Fruit fly (Drosophila melanogaster) whole organism, embryonic: ENCODE data around the gene Sidpn.

ENCODE experiments used
- ATbp ChIP-seq: fragments of 200-800 bp; sonication (Bioruptor generic); optimal IDR thresholded peaks from 2 replicates; lab custom pipeline; 2017; ENCODE audit warnings: missing biosample characterization, mild to moderate bottlenecking, missing genetic modification characterization, missing genetic modification reagents
- Abd-B ChIP-seq: fragments of 200-800 bp; sonication (Bioruptor generic); optimal IDR thresholded peaks from 2 replicates; lab custom pipeline; 2018; ENCODE audit warnings: missing biosample characterization, mild to moderate bottlenecking, missing genetic modification characterization, moderate library complexity
- CG11456 ChIP-seq: fragments of 200-800 bp; sonication (Bioruptor generic); IDR thresholded peaks from 3 replicates; pipeline ENCODE4 v1.3.6; 2022; ENCODE audit warnings: missing biosample characterization, missing genetic modification characterization
- CG11696 ChIP-seq: fragments of 200-800 bp; sonication (Bioruptor generic); IDR thresholded peaks from 2 replicates; pipeline ENCODE4 v1.3.6; 2022; ENCODE audit warnings: missing biosample characterization, missing genetic modification characterization
- CG1233 ChIP-seq: fragments of 200-800 bp; sonication (Bioruptor generic); optimal IDR thresholded peaks from 4 replicates; lab custom pipeline; 2018; ENCODE audit warnings: missing biosample characterization, mild to moderate bottlenecking, missing genetic modification characterization
- CG15011 ChIP-seq: fragments of 200-800 bp; sonication (Bioruptor generic); optimal IDR thresholded peaks from 3 replicates; lab custom pipeline; 2018; ENCODE audit warnings: missing biosample characterization, mild to moderate bottlenecking, missing genetic modification characterization
- CG1647 ChIP-seq: fragments of 200-800 bp; sonication (Bioruptor generic); optimal IDR thresholded peaks from 3 replicates; lab custom pipeline; 2016; ENCODE audit warnings: missing biosample characterization, missing genetic modification characterization
- CG2120 ChIP-seq: fragments of 200-800 bp; sonication (Bioruptor generic); optimal IDR thresholded peaks from 3 replicates; lab custom pipeline; 2016; ENCODE audit warnings: missing biosample characterization, missing genetic modification characterization
- CG2199 ChIP-seq: fragments of 200-800 bp; sonication (Bioruptor generic); IDR thresholded peaks from 3 replicates; pipeline ENCODE4 v1.3.6; 2022; ENCODE audit warnings: missing biosample characterization, missing genetic modification characterization
- CG2875 ChIP-seq: fragments of 200-800 bp; sonication (Bioruptor generic); optimal IDR thresholded peaks from 2 replicates; lab custom pipeline; 2017; ENCODE audit warnings: missing biosample characterization, mild to moderate bottlenecking, missing genetic modification characterization, missing genetic modification reagents
- CG30020 ChIP-seq: fragments of 200-800 bp; optimal IDR thresholded peaks from 2 replicates; lab custom pipeline; 2019; ENCODE audit warnings: missing biosample characterization, mild to moderate bottlenecking, missing genetic modification characterization, moderate library complexity
- CG31224 ChIP-seq: fragments of 200-800 bp; sonication (Bioruptor generic); IDR thresholded peaks from 2 replicates; pipeline ENCODE4 v1.3.6; 2022; ENCODE audit warnings: missing biosample characterization, missing genetic modification characterization
- CG32532 ChIP-seq: fragments of 200-800 bp; sonication (Bioruptor generic); IDR thresholded peaks from 2 replicates; pipeline ENCODE4 v1.3.6; 2022; ENCODE audit warnings: missing biosample characterization, missing genetic modification characterization
- CG6654 ChIP-seq: fragments of 200-800 bp; sonication (Bioruptor generic); optimal IDR thresholded peaks from 2 replicates; lab custom pipeline; 2017; ENCODE audit warnings: missing biosample characterization, mild to moderate bottlenecking, missing genetic modification characterization
- CG7839 ChIP-seq: fragments of 200-800 bp; sonication (Bioruptor generic); optimal IDR thresholded peaks from 3 replicates; lab custom pipeline; 2018; ENCODE audit warnings: missing biosample characterization, mild to moderate bottlenecking, missing genetic modification characterization, moderate library complexity
- CG8089 ChIP-seq: fragments of 200-800 bp; sonication (Bioruptor generic); optimal IDR thresholded peaks from 3 replicates; lab custom pipeline; 2016; ENCODE audit warnings: missing biosample characterization, missing genetic modification characterization
- CG9932 ChIP-seq: fragments of 200-800 bp; sonication (Bioruptor generic); IDR thresholded peaks from 2 replicates; pipeline ENCODE4 v1.3.6; 2022; ENCODE audit warnings: missing biosample characterization, missing genetic modification characterization
- D ChIP-seq, 2 experiments: fragments of 200-800 bp in 1 of 2; fragments of >200 bp in 1 of 2; sonication (Bioruptor generic) in 1 of 2; optimal IDR thresholded peaks; 2 replicates in 1 of 2; 3 replicates in 1 of 2; lab custom pipeline; 2017; ENCODE audit warnings: mild to moderate bottlenecking in 1 of 2, missing biosample characterization in 1 of 2, missing genetic modification characterization in 1 of 2, missing genetic modification reagents in 1 of 2
- Dref ChIP-seq: fragments of 200-800 bp; sonication (Bioruptor generic); IDR thresholded peaks from 2 replicates; pipeline ENCODE4 v1.3.6; 2022; ENCODE audit warnings: missing biosample characterization, missing genetic modification characterization
- Drgx ChIP-seq: fragments of 200-800 bp; sonication (Bioruptor generic); IDR thresholded peaks from 2 replicates; pipeline ENCODE4 v1.3.6; 2022; ENCODE audit warnings: missing biosample characterization, missing genetic modification characterization
- Ets97D ChIP-seq: fragments of 200-800 bp; sonication (Bioruptor generic); optimal IDR thresholded peaks from 3 replicates; lab custom pipeline; 2016; ENCODE audit warnings: missing biosample characterization, missing genetic modification characterization
- Fer2 ChIP-seq: fragments of 200-800 bp; sonication (Bioruptor generic); optimal IDR thresholded peaks from 2 replicates; lab custom pipeline; 2018; ENCODE audit warnings: missing biosample characterization, mild to moderate bottlenecking, missing genetic modification characterization, moderate library complexity
- MTF-1 ChIP-seq: fragments of 200-800 bp; sonication (Bioruptor generic); optimal IDR thresholded peaks from 2 replicates; lab custom pipeline; 2018; ENCODE audit warnings: missing biosample characterization, mild to moderate bottlenecking, missing genetic modification characterization, borderline replicate concordance
- NC2α ChIP-seq: fragments of 200-800 bp; sonication (Bioruptor generic); optimal IDR thresholded peaks from 2 replicates; lab custom pipeline; 2016; ENCODE audit warnings: missing biosample characterization, missing genetic modification characterization
- NFAT ChIP-seq: fragments of 200-800 bp; sonication (Bioruptor generic); IDR thresholded peaks from 2 replicates; pipeline ENCODE4 v1.3.6; 2022; ENCODE audit warnings: missing biosample characterization, missing genetic modification characterization
- Nf-YA ChIP-seq: fragments of 200-800 bp; sonication (Bioruptor generic); IDR thresholded peaks from 2 replicates; pipeline ENCODE4 v1.3.6; 2022; ENCODE audit warnings: missing biosample characterization, missing genetic modification characterization
- Side ChIP-seq: fragments of 200-800 bp; sonication (Bioruptor generic); optimal IDR thresholded peaks from 2 replicates; lab custom pipeline; 2016; ENCODE audit warnings: missing biosample characterization, missing genetic modification characterization
- Sry-β ChIP-seq: fragments of 200-800 bp; sonication (Bioruptor generic); optimal IDR thresholded peaks from 2 replicates; lab custom pipeline; 2018; ENCODE audit warnings: missing biosample characterization, mild to moderate bottlenecking, missing genetic modification characterization, moderate library complexity
- ab ChIP-seq: fragments of 200-800 bp; sonication (Bioruptor generic); optimal IDR thresholded peaks from 2 replicates; lab custom pipeline; 2016; ENCODE audit warnings: missing biosample characterization, missing genetic modification characterization
- amos ChIP-seq: fragments of 200-800 bp; sonication (Bioruptor generic); IDR thresholded peaks from 2 replicates; pipeline ENCODE4 v1.3.6; 2022; ENCODE audit warnings: missing biosample characterization, missing genetic modification characterization; ENCODE audit not compliant: partially characterized antibody
- bsh ChIP-seq, 2 experiments: fragments of 200-800 bp; sonication (Bioruptor generic); optimal IDR thresholded peaks; 2 replicates each; lab custom pipeline; 2017 to 2018; ENCODE audit warnings: mild to moderate bottlenecking in 2 of 2, missing biosample characterization in 2 of 2, missing genetic modification characterization in 2 of 2, moderate library complexity in 1 of 2
- chinmo ChIP-seq: fragments of 200-800 bp; sonication (Bioruptor generic); IDR thresholded peaks from 4 replicates; pipeline ENCODE4 v1.3.6; 2022; ENCODE audit warnings: missing biosample characterization, missing genetic modification characterization; ENCODE audit not compliant: partially characterized antibody
- chn ChIP-seq: fragments of 200-800 bp; sonication (Bioruptor generic); optimal IDR thresholded peaks from 2 replicates; lab custom pipeline; 2016; ENCODE audit warnings: missing biosample characterization, missing genetic modification characterization
- dmrt11E ChIP-seq: fragments of 200-800 bp; sonication (Bioruptor generic); optimal IDR thresholded peaks from 3 replicates; lab custom pipeline; 2018; ENCODE audit warnings: missing biosample characterization, mild to moderate bottlenecking, missing genetic modification characterization, moderate library complexity
- dpn ChIP-seq, 2 experiments: fragments of 200-800 bp; sonication (Bioruptor generic); optimal IDR thresholded peaks; 3 replicates each; lab custom pipeline; 2016; ENCODE audit warnings: missing biosample characterization in 2 of 2, missing genetic modification characterization in 2 of 2
- en ChIP-seq: fragments of 200-800 bp; sonication (Bioruptor generic); optimal IDR thresholded peaks from 2 replicates; lab custom pipeline; 2016; ENCODE audit warnings: missing biosample characterization, missing genetic modification characterization
- gt ChIP-seq: fragments of 200-800 bp; sonication (Bioruptor generic); IDR thresholded peaks from 2 replicates; pipeline ENCODE4 v1.3.6; 2022; ENCODE audit warnings: missing biosample characterization, missing genetic modification characterization
- inv ChIP-seq: fragments of 200-800 bp; sonication (Bioruptor generic); IDR thresholded peaks from 2 replicates; pipeline ENCODE4 v1.3.6; 2022; ENCODE audit warnings: missing biosample characterization, missing genetic modification characterization; ENCODE audit not compliant: partially characterized antibody
- kah ChIP-seq: fragments of 200-800 bp; sonication (Bioruptor generic); optimal IDR thresholded peaks from 2 replicates; lab custom pipeline; 2018; ENCODE audit warnings: missing biosample characterization, mild to moderate bottlenecking, missing genetic modification characterization
- ken ChIP-seq: fragments of 200-800 bp; sonication (Bioruptor generic); IDR thresholded peaks from 3 replicates; pipeline ENCODE4 v1.3.6; 2022; ENCODE audit warnings: missing biosample characterization, missing genetic modification characterization
- mam ChIP-seq: fragments of 200-800 bp; sonication (Bioruptor generic); optimal IDR thresholded peaks from 3 replicates; lab custom pipeline; 2016; ENCODE audit warnings: missing biosample characterization, missing genetic modification characterization
- org-1 ChIP-seq: fragments of 200-800 bp; sonication (Bioruptor generic); optimal IDR thresholded peaks from 2 replicates; lab custom pipeline; 2017; ENCODE audit warnings: missing biosample characterization, missing genetic modification characterization
- pum ChIP-seq: fragments of 200-800 bp; sonication (Bioruptor generic); optimal IDR thresholded peaks from 2 replicates; lab custom pipeline; 2016; ENCODE audit warnings: missing biosample characterization, missing genetic modification characterization
- pzg ChIP-seq: fragments of 200-800 bp; sonication (Bioruptor generic); optimal IDR thresholded peaks from 3 replicates; lab custom pipeline; 2018; ENCODE audit warnings: missing biosample characterization, mild to moderate bottlenecking, missing genetic modification characterization, moderate library complexity
- schlank ChIP-seq: fragments of 200-800 bp; sonication (Bioruptor generic); optimal IDR thresholded peaks from 2 replicates; lab custom pipeline; 2018; ENCODE audit warnings: missing biosample characterization, mild to moderate bottlenecking, missing genetic modification characterization
- tgo ChIP-seq: fragments of 200-800 bp; sonication (Bioruptor generic); IDR thresholded peaks from 3 replicates; pipeline ENCODE4 v1.3.6; 2022; ENCODE audit warnings: missing biosample characterization, missing genetic modification characterization
- vfl ChIP-seq: fragments of 200-800 bp; sonication (Bioruptor generic); optimal IDR thresholded peaks from 2 replicates; lab custom pipeline; 2016; ENCODE audit warnings: missing biosample characterization, missing genetic modification characterization
- z ChIP-seq: fragments of 200-800 bp; sonication (Bioruptor generic); IDR thresholded peaks from 3 replicates; pipeline ENCODE4 v1.3.6; 2022; ENCODE audit warnings: missing biosample characterization, missing genetic modification characterization
- zfh2 ChIP-seq: fragments of 200-800 bp; sonication (Bioruptor generic); optimal IDR thresholded peaks from 2 replicates; lab custom pipeline; 2016; ENCODE audit warnings: missing biosample characterization, missing genetic modification characterization

Gene Sidpn

DNA sequence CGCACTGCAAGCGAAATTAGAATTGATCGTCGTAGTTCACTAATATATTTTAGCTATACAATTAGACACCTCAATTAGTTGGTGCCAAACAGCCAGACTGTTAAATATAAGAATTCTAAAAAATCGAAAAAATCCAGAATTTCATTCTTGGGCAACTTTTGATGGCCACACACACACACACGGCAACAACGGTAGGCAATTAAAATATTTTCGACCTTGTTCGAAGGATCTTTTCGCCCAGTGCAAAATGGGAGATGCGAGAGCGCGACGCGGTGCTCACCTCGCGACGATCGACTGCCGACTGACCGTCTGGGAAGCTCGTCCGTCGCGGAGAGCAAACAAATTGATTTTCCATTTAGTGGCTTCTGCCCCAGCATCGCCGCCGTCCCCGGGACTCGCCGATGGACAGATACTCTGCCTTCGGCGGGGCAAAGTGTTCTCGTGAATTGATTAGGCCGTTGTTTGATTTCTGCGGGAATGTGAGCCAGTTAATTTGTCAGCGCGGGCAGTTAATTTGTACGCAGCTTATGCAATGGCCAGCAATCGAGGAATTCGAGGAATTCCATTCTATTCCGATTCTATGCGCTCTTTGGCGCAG lies 42.1 kb downstream of the Sidpn start, which contains the start of gene CG10702 (continued):
- TF ChIP-seq NC2α (GFP tag; lab: Kevin White, UChicago) (no peak), pum (no peak), inv (GFP tag; lab: Robert Waterston, UW) (no peak), en (no peak), Drgx (GFP tag; lab: Robert Waterston, UW) (peak; percentile 33; the same call in 1 of the 2 replicates), CG1647 (GFP tag; lab: Kevin White, UChicago) (no peak), ATbp (GFP tag; lab: Kevin White, UChicago) (no peak), CG2199 (0 out of 3 replicates have a peak, but pooled peaks have one; percentile 20), kah (no peak), Ets97D (GFP tag; lab: Kevin White, UChicago) (no peak), gt (no peak), CG8089 (GFP tag; lab: Kevin White, UChicago) (no peak), amos (peak; percentile 17; the same call in 1 of the 2 replicates), Fer2 (tag; lab: Kevin White, UChicago) (no peak), CG6654 (GFP tag; lab: Kevin White, UChicago) (no peak), CG11696 (GFP tag; lab: Robert Waterston, UW) (no peak), chn (no peak), ken (peak; percentile 55; the same call in 1 of the 3 replicates), CG2120 (GFP tag; lab: Kevin White, UChicago) (peak; percentile 33), CG32532 (GFP tag; lab: Robert Waterston, UW) (0 out of 2 replicates have a peak, but pooled peaks have one; percentile 29), CG9932 (0 out of 2 replicates have a peak, but pooled peaks have one; percentile 13), tgo (GFP tag; lab: Robert Waterston, UW) (peak; percentile 18; the same call in 1 of the 3 replicates), z (GFP tag; lab: Robert Waterston, UW) (no peak), CG1233 (GFP tag; lab: Kevin White, UChicago) (no peak), dpn (GFP tag; optimal IDR thresholded peaks at IDR 0.05; lab: Kevin White, UChicago) (no peak), mam (GFP tag; lab: Kevin White, UChicago) (peak; percentile 39), CG11456 (GFP tag; lab: Robert Waterston, UW) (0 out of 3 replicates have a peak, but pooled peaks have one; percentile 5), schlank (tag; lab: Kevin White, UChicago) (no peak), Sry-β (GFP tag; lab: Kevin White, UChicago) (no peak), ab (GFP tag; lab: Kevin White, UChicago) (no peak), zfh2 (peak; percentile 31), vfl (GFP tag; lab: Kevin White, UChicago) (no peak), CG15011 (GFP tag; lab: Kevin White, UChicago) (no peak), Side (no peak), CG7839 (tag; lab: Kevin White, UChicago) (no peak), D (optimal IDR thresholded peaks at IDR 0.05; lab: Kevin White, UChicago) (no peak), D (GFP tag; optimal IDR thresholded peaks at IDR 0.05; lab: Kevin White, UChicago) (peak; percentile 14), CG30020 (no peak), bsh (GFP tag; optimal IDR thresholded peaks at IDR 0.05; lab: Kevin White, UChicago) (no peak), MTF-1 (no peak), Nf-YA (GFP tag; lab: Robert Waterston, UW) (no peak), org-1 (GFP tag; lab: Kevin White, UChicago) (no peak), NFAT (GFP tag; lab: Robert Waterston, UW) (0 out of 2 replicates have a peak, but pooled peaks have one; percentile 13), pzg (GFP tag; lab: Kevin White, UChicago) (no peak), Abd-B (GFP tag; lab: Kevin White, UChicago) (peak; percentile 5), CG2875 (no peak), dmrt11E (tag; lab: Kevin White, UChicago) (no peak), Dref (GFP tag; lab: Robert Waterston, UW) (no peak), chinmo (GFP tag; lab: Robert Waterston, UW) (no peak), CG31224 (GFP tag; lab: Robert Waterston, UW) (no peak)
